Fruit fly (Drosophila melanogaster) whole organism, embryonic: ENCODE measurements around the gene RpS2.
A peak's percentile ranks its signal among the peaks of the same experiment; 100 is the strongest.

ENCODE experiments used
- Antp ChIP-seq: fragments of 200-800 bp; sonication (Bioruptor generic); optimal IDR thresholded peaks from 3 replicates; lab custom pipeline; 2016; ENCODE audit warnings: missing biosample characterization, missing genetic modification characterization
- Atf-2 ChIP-seq: fragments of 200-800 bp; sonication (Bioruptor generic); optimal IDR thresholded peaks from 2 replicates; lab custom pipeline; 2016; ENCODE audit warnings: missing biosample characterization, missing genetic modification characterization
- CG10366 ChIP-seq: fragments of 200-800 bp; sonication (Bioruptor generic); IDR thresholded peaks from 2 replicates; pipeline ENCODE4 v1.3.6; 2022; ENCODE audit warnings: missing biosample characterization, missing genetic modification characterization
- CG10654 ChIP-seq: fragments of 200-800 bp; sonication (Bioruptor generic); optimal IDR thresholded peaks from 2 replicates; lab custom pipeline; 2016; ENCODE audit warnings: missing biosample characterization, missing genetic modification characterization
- CG11695 ChIP-seq: fragments of 200-800 bp; sonication (Bioruptor generic); IDR thresholded peaks from 3 replicates; pipeline ENCODE4 v1.3.6; 2022; ENCODE audit warnings: missing biosample characterization, missing genetic modification characterization
- CG12236 ChIP-seq: fragments of 200-800 bp; sonication (Bioruptor generic); optimal IDR thresholded peaks from 2 replicates; lab custom pipeline; 2016; ENCODE audit warnings: missing biosample characterization, missing genetic modification characterization
- CG13775 ChIP-seq: fragments of 200-800 bp; sonication (Bioruptor generic); optimal IDR thresholded peaks from 3 replicates; lab custom pipeline; 2017; ENCODE audit warnings: missing biosample characterization, mild to moderate bottlenecking, missing genetic modification characterization
- CG14441 ChIP-seq: fragments of 200-800 bp; sonication (Bioruptor generic); IDR thresholded peaks from 2 replicates; pipeline ENCODE4 v1.3.6; 2022; ENCODE audit warnings: missing biosample characterization, missing genetic modification characterization
- CG18262 ChIP-seq: fragments of 200-800 bp; optimal IDR thresholded peaks from 3 replicates; lab custom pipeline; 2019; ENCODE audit warnings: missing biosample characterization, mild to moderate bottlenecking, missing genetic modification characterization, moderate library complexity
- CG30403 ChIP-seq: fragments of 200-800 bp; sonication (Bioruptor generic); optimal IDR thresholded peaks from 3 replicates; lab custom pipeline; 2016; ENCODE audit warnings: missing biosample characterization, missing genetic modification characterization
- CG3838 ChIP-seq: fragments of 200-800 bp; sonication (Bioruptor generic); optimal IDR thresholded peaks from 3 replicates; lab custom pipeline; 2016; ENCODE audit warnings: missing biosample characterization, missing genetic modification characterization
- CG3847 ChIP-seq: fragments of 200-800 bp; sonication (Bioruptor generic); IDR thresholded peaks from 2 replicates; pipeline ENCODE4 v1.3.6; 2022; ENCODE audit warnings: missing biosample characterization, missing genetic modification characterization
- CG7271 ChIP-seq: fragments of 200-800 bp; sonication (Bioruptor generic); optimal IDR thresholded peaks from 2 replicates; lab custom pipeline; 2018; ENCODE audit warnings: missing biosample characterization, mild to moderate bottlenecking, missing genetic modification characterization, moderate library complexity
- CG8281 ChIP-seq: fragments of 200-800 bp; sonication (Bioruptor generic); optimal IDR thresholded peaks from 2 replicates; lab custom pipeline; 2018; ENCODE audit warnings: missing biosample characterization, mild to moderate bottlenecking, missing genetic modification characterization, moderate library complexity
- CG8924 ChIP-seq: fragments of 200-800 bp; optimal IDR thresholded peaks from 3 replicates; lab custom pipeline; 2019; ENCODE audit warnings: missing biosample characterization, mild to moderate bottlenecking, missing genetic modification characterization, moderate library complexity
- CoRest ChIP-seq: fragments of 200-800 bp; sonication (Bioruptor generic); optimal IDR thresholded peaks from 3 replicates; lab custom pipeline; 2018; ENCODE audit warnings: missing biosample characterization, mild to moderate bottlenecking, missing genetic modification characterization, moderate library complexity
- Dek ChIP-seq: fragments of 200-800 bp; sonication (Bioruptor generic); optimal IDR thresholded peaks from 3 replicates; lab custom pipeline; 2019; ENCODE audit warnings: missing biosample characterization, mild to moderate bottlenecking, missing genetic modification characterization, moderate library complexity
- Dp ChIP-seq: fragments of 200-800 bp; sonication (Bioruptor generic); optimal IDR thresholded peaks from 2 replicates; lab custom pipeline; 2018; ENCODE audit warnings: missing biosample characterization, mild to moderate bottlenecking, missing genetic modification characterization, moderate library complexity
- Fer3 ChIP-seq: fragments of 200-800 bp; sonication (Bioruptor generic); optimal IDR thresholded peaks from 2 replicates; lab custom pipeline; 2018; ENCODE audit warnings: missing biosample characterization, mild to moderate bottlenecking, missing genetic modification characterization, moderate library complexity
- H2.0 ChIP-seq: fragments of 200-800 bp; sonication (Bioruptor generic); IDR thresholded peaks from 2 replicates; pipeline ENCODE4 v1.3.6; 2022; ENCODE audit warnings: missing biosample characterization, missing genetic modification characterization
- HLH54F ChIP-seq: fragments of 200-800 bp; sonication (Bioruptor generic); optimal IDR thresholded peaks from 3 replicates; lab custom pipeline; 2016; ENCODE audit warnings: missing biosample characterization, missing genetic modification characterization
- Hmx ChIP-seq: fragments of 200-800 bp; sonication (Bioruptor generic); optimal IDR thresholded peaks from 2 replicates; lab custom pipeline; 2016; ENCODE audit warnings: missing biosample characterization, missing genetic modification characterization
- MTF-1 ChIP-seq: fragments of 200-800 bp; sonication (Bioruptor generic); optimal IDR thresholded peaks from 2 replicates; lab custom pipeline; 2018; ENCODE audit warnings: missing biosample characterization, mild to moderate bottlenecking, missing genetic modification characterization, borderline replicate concordance
- Max ChIP-seq: fragments of 200-800 bp; sonication (Bioruptor generic); optimal IDR thresholded peaks from 2 replicates; lab custom pipeline; 2016; ENCODE audit warnings: missing biosample characterization, mild to moderate bottlenecking, missing genetic modification characterization
- Oaz ChIP-seq: fragments of 200-800 bp; sonication (Bioruptor generic); IDR thresholded peaks from 2 replicates; pipeline ENCODE4 v1.3.6; 2022; ENCODE audit warnings: missing biosample characterization, missing genetic modification characterization
- Optix ChIP-seq: fragments of 200-800 bp; sonication (Bioruptor generic); IDR thresholded peaks from 3 replicates; pipeline ENCODE4 v1.3.6; 2022; ENCODE audit warnings: missing biosample characterization, missing genetic modification characterization
- Scr ChIP-seq: fragments of 200-800 bp; sonication (Bioruptor generic); IDR thresholded peaks from 2 replicates; pipeline ENCODE4 v1.3.6; 2022; ENCODE audit warnings: missing biosample characterization, missing genetic modification characterization; ENCODE audit not compliant: partially characterized antibody
- Vsx1 ChIP-seq: fragments of 200-800 bp; sonication (Bioruptor generic); optimal IDR thresholded peaks from 2 replicates; lab custom pipeline; 2017; ENCODE audit warnings: missing biosample characterization, mild to moderate bottlenecking, missing genetic modification characterization, missing genetic modification reagents
- ac ChIP-seq: fragments of 200-800 bp; sonication (Bioruptor generic); optimal IDR thresholded peaks from 3 replicates; lab custom pipeline; 2017; ENCODE audit warnings: missing biosample characterization, mild to moderate bottlenecking, missing genetic modification characterization
- amos ChIP-seq: fragments of 200-800 bp; sonication (Bioruptor generic); IDR thresholded peaks from 2 replicates; pipeline ENCODE4 v1.3.6; 2022; ENCODE audit warnings: missing biosample characterization, missing genetic modification characterization; ENCODE audit not compliant: partially characterized antibody
- ase ChIP-seq: fragments of 200-800 bp; sonication (Bioruptor generic); IDR thresholded peaks from 3 replicates; pipeline ENCODE4 v1.3.6; 2022; ENCODE audit warnings: missing biosample characterization, missing genetic modification characterization
- btn ChIP-seq: fragments of 200-800 bp; sonication (Bioruptor generic); optimal IDR thresholded peaks from 2 replicates; lab custom pipeline; 2016; ENCODE audit warnings: missing biosample characterization, missing genetic modification characterization
- cas ChIP-seq: fragments of 200-800 bp; sonication (Bioruptor generic); IDR thresholded peaks from 2 replicates; pipeline ENCODE4 v1.3.6; 2022; ENCODE audit warnings: missing biosample characterization, missing genetic modification characterization
- cato ChIP-seq: fragments of 200-800 bp; sonication (Bioruptor generic); optimal IDR thresholded peaks from 2 replicates; lab custom pipeline; 2016; ENCODE audit warnings: missing biosample characterization, missing genetic modification characterization, borderline replicate concordance
- chinmo ChIP-seq: fragments of 200-800 bp; sonication (Bioruptor generic); IDR thresholded peaks from 4 replicates; pipeline ENCODE4 v1.3.6; 2022; ENCODE audit warnings: missing biosample characterization, missing genetic modification characterization; ENCODE audit not compliant: partially characterized antibody
- chm ChIP-seq: fragments of 200-800 bp; sonication (Bioruptor generic); IDR thresholded peaks from 2 replicates; pipeline ENCODE4 v1.3.6; 2022; ENCODE audit warnings: missing biosample characterization, missing genetic modification characterization
- chn ChIP-seq: fragments of 200-800 bp; sonication (Bioruptor generic); optimal IDR thresholded peaks from 2 replicates; lab custom pipeline; 2016; ENCODE audit warnings: missing biosample characterization, missing genetic modification characterization
- dimm ChIP-seq: fragments of 200-800 bp; sonication (Bioruptor generic); IDR thresholded peaks from 2 replicates; pipeline ENCODE4 v1.3.6; 2022; ENCODE audit warnings: missing biosample characterization, missing genetic modification characterization
- ham ChIP-seq: fragments of 200-800 bp; sonication (Bioruptor generic); IDR thresholded peaks from 2 replicates; pipeline ENCODE4 v1.3.6; 2022; ENCODE audit warnings: missing biosample characterization, missing genetic modification characterization
- hth ChIP-seq: fragments of >200 bp; optimal IDR thresholded peaks from 2 replicates; lab custom pipeline; 2017; ENCODE audit warnings: inconsistent platforms
- jumu ChIP-seq: fragments of 200-800 bp; sonication (Bioruptor generic); optimal IDR thresholded peaks from 3 replicates; lab custom pipeline; 2016; ENCODE audit warnings: missing biosample characterization, missing genetic modification characterization
- maf-S ChIP-seq: fragments of 200-800 bp; sonication (Bioruptor generic); optimal IDR thresholded peaks from 2 replicates; lab custom pipeline; 2016; ENCODE audit warnings: missing biosample characterization, missing genetic modification characterization
- nom ChIP-seq: fragments of 200-800 bp; sonication (Bioruptor generic); optimal IDR thresholded peaks from 2 replicates; lab custom pipeline; 2017; ENCODE audit warnings: missing biosample characterization, missing genetic modification characterization, mild to moderate bottlenecking, moderate library complexity, missing genetic modification reagents
- odd ChIP-seq: fragments of 200-800 bp; sonication (Bioruptor generic); optimal IDR thresholded peaks from 2 replicates; lab custom pipeline; 2017; ENCODE audit warnings: missing biosample characterization, mild to moderate bottlenecking, missing genetic modification characterization
- run ChIP-seq: fragments of 200-800 bp; sonication (Bioruptor generic); optimal IDR thresholded peaks from 3 replicates; lab custom pipeline; 2018; ENCODE audit warnings: missing biosample characterization, mild to moderate bottlenecking, missing genetic modification characterization
- sens ChIP-seq: fragments of 200-800 bp; sonication (Bioruptor generic); peaks from one replicate; lab custom pipeline; 2016; ENCODE audit warnings: missing biosample characterization, missing genetic modification characterization
- sisA ChIP-seq: fragments of 200-800 bp; sonication (Bioruptor generic); IDR thresholded peaks from 2 replicates; pipeline ENCODE4 v1.3.6; 2022; ENCODE audit warnings: missing biosample characterization, missing genetic modification characterization
- slp2 ChIP-seq: fragments of 200-800 bp; sonication (Bioruptor generic); optimal IDR thresholded peaks from 2 replicates; lab custom pipeline; 2016; ENCODE audit warnings: missing biosample characterization, missing genetic modification characterization
- vnd ChIP-seq: fragments of 200-800 bp; sonication (Bioruptor generic); IDR thresholded peaks from 3 replicates; pipeline ENCODE4 v1.3.6; 2022; ENCODE audit warnings: missing biosample characterization, missing genetic modification characterization; ENCODE audit not compliant: partially characterized antibody

RpS2 gene

dm6 chr2L:9918020-9918959 is 20.9 kb upstream of the RpS2 start, which contains the start of the genes CG5885 and CG4598 (continued):
- TF ChIP-seq cas (GFP tag; lab: Robert Waterston, UW) = no peak
- peak; percentile 44; the same call in 1 of the 3 replicates for TF ChIP-seq ase (GFP tag; lab: Robert Waterston, UW)
- TF ChIP-seq CG14441 = no peak
- no peak for TF ChIP-seq MTF-1 (GFP tag; lab: Kevin White, UChicago)
- TF ChIP-seq CG18262 (tag; lab: Kevin White, UChicago) = peak; percentile 70
- TF ChIP-seq Optix (GFP tag; lab: Robert Waterston, UW) = peak; percentile 19; the same call in 1 of the 3 replicates
- no peak for TF ChIP-seq CG8281 (tag; lab: Kevin White, UChicago)
- no peak for TF ChIP-seq Vsx1
- TF ChIP-seq Atf-2 (GFP tag; lab: Kevin White, UChicago) = no peak
- peak; percentile 41 for TF ChIP-seq HLH54F (GFP tag; lab: Kevin White, UChicago)
- no peak for TF ChIP-seq ac (GFP tag; lab: Kevin White, UChicago)
- no peak for TF ChIP-seq CG12236 (GFP tag; lab: Kevin White, UChicago)
- TF ChIP-seq CG10366 = peak; percentile 70
- 0 out of 2 replicates have a peak, but pooled peaks have one; percentile 20 for TF ChIP-seq Oaz (GFP tag; lab: Robert Waterston, UW)
- TF ChIP-seq btn (GFP tag; lab: Kevin White, UChicago) = no peak
- peak; percentile 85 for TF ChIP-seq amos (GFP tag; lab: Robert Waterston, UW)
- TF ChIP-seq CoRest (tag; lab: Kevin White, UChicago) = peak; percentile 79
- peak; percentile 73 for TF ChIP-seq sisA (GFP tag; lab: Robert Waterston, UW)
- TF ChIP-seq CG7271 (tag; lab: Kevin White, UChicago) = no peak
- TF ChIP-seq CG3847 (GFP tag; lab: Robert Waterston, UW) = peak; percentile 59
- TF ChIP-seq CG8924 (tag; lab: Kevin White, UChicago) = peak; percentile 71
- TF ChIP-seq H2.0 (GFP tag; lab: Robert Waterston, UW) = peak; percentile 65; the same call in 1 of the 2 replicates
- peak; percentile 59 for TF ChIP-seq Antp (GFP tag; lab: Kevin White, UChicago)
- peak; percentile 75 for TF ChIP-seq Scr (GFP tag; lab: Robert Waterston, UW)
- TF ChIP-seq chinmo (GFP tag; lab: Robert Waterston, UW) = peak; percentile 83; the same call in 2 of the 4 replicates
- peak; percentile 57 for TF ChIP-seq CG3838
- TF ChIP-seq chn (GFP tag; lab: Kevin White, UChicago) = peak; percentile 54
- peak; percentile 89 for TF ChIP-seq sens (GFP tag; lab: Kevin White, UChicago)
- TF ChIP-seq odd (GFP tag; lab: Kevin White, UChicago) = peak; percentile 56
- TF ChIP-seq run (tag; lab: Kevin White, UChicago) = peak; percentile 17
- TF ChIP-seq dimm (GFP tag; lab: Robert Waterston, UW) = no peak
- peak; percentile 88 for TF ChIP-seq Dp (GFP tag; lab: Kevin White, UChicago)
- peak; percentile 59 for TF ChIP-seq Fer3
- TF ChIP-seq CG10654 (GFP tag; lab: Kevin White, UChicago) = peak; percentile 39
- no peak for TF ChIP-seq hth (lab: Kevin White, UChicago)
- TF ChIP-seq Hmx (GFP tag; lab: Kevin White, UChicago) = peak; percentile 7
- peak; percentile 72 for TF ChIP-seq vnd (GFP tag; lab: Robert Waterston, UW)
- peak; percentile 66; the same call in 2 of the 3 replicates for TF ChIP-seq CG11695 (GFP tag; lab: Robert Waterston, UW)
- TF ChIP-seq ham (GFP tag; lab: Robert Waterston, UW) = no peak
- no peak for TF ChIP-seq slp2 (GFP tag; lab: Kevin White, UChicago)
- peak; percentile 77 for TF ChIP-seq CG30403 (GFP tag; lab: Kevin White, UChicago)
- peak; percentile 29 for TF ChIP-seq cato (GFP tag; lab: Kevin White, UChicago)
- peak; percentile 96 for TF ChIP-seq nom (GFP tag; lab: Kevin White, UChicago)
- TF ChIP-seq chm (GFP tag; lab: Robert Waterston, UW) = peak; percentile 61
- peak; percentile 40 for TF ChIP-seq maf-S (GFP tag; lab: Kevin White, UChicago)
- peak; percentile 76 for TF ChIP-seq Dek
- TF ChIP-seq CG13775 (GFP tag; lab: Kevin White, UChicago) = peak; percentile 72
- TF ChIP-seq Max (GFP tag; lab: Kevin White, UChicago) = no peak
- TF ChIP-seq jumu = peak; percentile 30
